Worm (Caenorhabditis elegans) whole organism, L4 larva: Measurements from ENCODE around the gene Y71H2AM.11.

Experiments used
- ZK546.5 ChIP-seq, 2 experiments: sonication (generic microtip); optimal IDR thresholded peaks; 2 replicates each; lab custom pipeline; 2017; ENCODE audit warnings: missing biosample characterization in 2 of 2, missing genetic modification characterization in 2 of 2
- ama-1 ChIP-seq: fragments of 150-350 bp; optimal IDR thresholded peaks from 2 replicates; lab custom pipeline; 2014; ENCODE audit warnings: inconsistent platforms, mixed read lengths
- daf-16 ChIP-seq, 3 experiments: sonication (generic microtip); optimal IDR thresholded peaks; 2 replicates each; lab custom pipeline; 2016 to 2017; ENCODE audit warnings: missing genetic modification characterization in 3 of 3, missing genetic modification reagents in 3 of 3, mild to moderate bottlenecking in 2 of 3, missing compliant biosample characterization in 2 of 3, missing biosample characterization in 1 of 3, moderate library complexity in 1 of 3
- egl-27 ChIP-seq: sonication (generic microtip); optimal IDR thresholded peaks from 3 replicates; lab custom pipeline; 2017; ENCODE audit warnings: missing biosample characterization, missing genetic modification reagents, missing genetic modification characterization
- nhr-25 ChIP-seq: sonication (generic microtip); optimal IDR thresholded peaks from 2 replicates; lab custom pipeline; 2017; ENCODE audit warnings: missing genetic modification characterization, mild to moderate bottlenecking, missing compliant biosample characterization, antibody characterized with exemption, moderate library complexity, borderline replicate concordance; ENCODE audit not compliant: insufficient read depth
- unc-39 ChIP-seq: sonication (generic microtip); optimal IDR thresholded peaks from 2 replicates; lab custom pipeline; 2017; ENCODE audit warnings: missing biosample characterization, missing genetic modification characterization
- unc-62 ChIP-seq, 3 experiments: fragments of 150-350 bp in 1 of 3; sonication (generic microtip); optimal IDR thresholded peaks in 2 of 3; peaks in 1 of 3; 1 replicate in 1 of 3; 2 replicates in 2 of 3; lab custom pipeline; 2014 to 2017; ENCODE audit warnings: missing biosample characterization in 3 of 3, missing genetic modification characterization in 3 of 3, missing genetic modification reagents in 3 of 3, missing genotype in 1 of 3

DNA sequence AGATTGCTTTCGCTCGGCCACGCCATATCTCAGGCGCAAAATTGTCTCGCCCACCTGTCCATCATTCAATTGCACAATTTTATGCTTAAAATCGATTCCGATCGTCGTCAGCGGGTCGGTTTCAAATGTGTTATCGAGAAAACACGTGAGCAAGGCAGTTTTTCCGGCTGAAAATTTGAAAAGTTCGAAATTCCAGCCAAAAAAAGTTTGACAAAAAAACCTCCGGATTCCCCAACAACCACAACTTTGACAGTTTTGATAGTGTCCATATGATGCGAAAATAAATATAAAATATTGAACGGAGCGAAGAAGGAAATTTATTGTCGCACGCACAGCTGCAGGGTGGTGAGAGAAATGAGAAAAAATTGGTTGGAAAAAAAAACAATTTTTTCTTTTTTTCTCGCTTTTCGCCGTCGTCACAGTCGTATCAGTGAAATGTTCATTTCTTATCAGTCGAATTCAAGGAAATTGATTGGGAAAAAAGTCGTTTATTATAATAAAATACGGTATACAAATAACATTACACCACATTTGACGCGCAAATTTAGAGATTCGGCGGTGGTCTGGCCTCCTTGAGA lies 8.8 kb upstream of the Y71H2AM.11 start, which contains the start of gene Y71H2AM.12:
- TF ChIP-seq unc-39 (tag; lab: Kevin White, UChicago), result no peak
- no peak for TF ChIP-seq ZK546.5 (tag; optimal IDR thresholded peaks at IDR 0.05; lab: Kevin White, UChicago)
- no peak for TF ChIP-seq ama-1 (lab: Kevin White, UChicago)
- no peak for TF ChIP-seq egl-27
- no peak for TF ChIP-seq nhr-25
- no peak for TF ChIP-seq unc-62 (GFP tag; optimal IDR thresholded peaks at IDR 0.05 in 1 of 2; lab: Kevin White, UChicago)
- TF ChIP-seq unc-62 (tag; optimal IDR thresholded peaks at IDR 0.05; lab: Kevin White, UChicago), result no peak
- TF ChIP-seq daf-16 (GFP tag; optimal IDR thresholded peaks at IDR 0.05; lab: Kevin White, UChicago), result no peak
- TF ChIP-seq daf-16 (tag; optimal IDR thresholded peaks at IDR 0.05; lab: Kevin White, UChicago), result peak; percentile 25
